Worm (Caenorhabditis elegans): ENCODE results near the gene F56D6.12.

DNA sequence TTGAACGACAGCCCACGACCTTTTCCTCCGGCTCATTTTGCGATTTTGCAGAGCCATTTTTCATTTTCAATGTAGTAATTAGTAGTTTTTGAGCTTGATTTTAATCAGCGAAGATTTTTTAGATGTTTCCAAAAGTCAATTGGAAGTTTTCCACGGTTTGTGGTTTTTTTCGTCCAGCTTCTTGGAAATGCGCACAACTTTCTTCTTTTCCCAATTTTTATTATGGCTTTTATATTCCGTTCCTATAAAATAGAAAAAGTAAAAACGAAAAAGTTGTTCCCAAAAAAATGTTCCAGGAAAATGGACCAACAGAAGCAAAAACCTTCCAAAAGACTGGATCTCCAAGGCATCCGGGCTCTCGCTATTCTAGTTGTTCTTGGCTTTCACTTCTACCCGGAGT is 22.6 kb upstream of the F56D6.12 start, which contains the start of gene oac-22:
- no peak for TF ChIP-seq zip-5 (tag; optimal IDR thresholded peaks at IDR 0.05)
- no peak for TF ChIP-seq ama-1 (optimal IDR thresholded peaks at IDR 0.05)
- TF ChIP-seq ets-4 (tag; optimal IDR thresholded peaks at IDR 0.05): no peak
- no peak for TF ChIP-seq nhr-11 (tag; optimal IDR thresholded peaks at IDR 0.05)
- no peak for TF ChIP-seq pax-1 (tag; optimal IDR thresholded peaks at IDR 0.05)
- no peak for TF ChIP-seq ceh-24 (tag; optimal IDR thresholded peaks at IDR 0.05)

All from whole organism, late embryonic.